Fruit fly (Drosophila melanogaster): Measurements from ENCODE around the gene CG45060.
A peak's percentile ranks its signal among the peaks of the same experiment; 100 is the strongest.

CG45060 gene

DNA sequence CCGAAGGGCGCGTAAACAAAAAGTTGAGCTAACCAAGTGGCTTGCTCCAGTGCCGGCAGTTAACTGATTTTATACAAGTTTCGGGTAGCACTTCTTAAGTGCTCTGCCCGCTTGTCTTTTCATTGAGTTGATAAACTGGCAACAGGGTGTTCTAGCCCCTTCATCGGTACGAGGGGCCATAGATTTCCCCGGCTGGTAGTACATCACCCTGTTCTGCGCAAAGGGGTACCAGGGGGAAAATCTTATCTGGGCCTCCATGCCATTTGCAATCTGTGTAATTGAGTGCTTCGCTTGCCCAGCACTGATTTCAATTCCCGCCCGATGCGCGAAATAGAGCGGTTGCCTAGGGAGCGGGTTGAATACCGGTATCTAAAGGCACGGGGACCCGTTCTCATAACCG is 3.3 kb upstream of the CG45060 start, which contains the start of gene CG45061 (continued):
- TF ChIP-seq crol (GFP tag; IDR thresholded peaks at IDR 0.05) (peak; percentile 48), CG18599 (GFP tag; optimal IDR thresholded peaks at IDR 0.05) (peak; percentile 60), Atf3 (GFP tag; optimal IDR thresholded peaks at IDR 0.05) (no peak), grn (GFP tag; optimal IDR thresholded peaks at IDR 0.05) (peak; percentile 56), CG2120 (GFP tag; optimal IDR thresholded peaks at IDR 0.05) (peak; percentile 35), sob (GFP tag; IDR thresholded peaks at IDR 0.05) (0 out of 2 replicates have a peak, but pooled peaks have one; percentile 38), CG8290 (GFP tag; optimal IDR thresholded peaks at IDR 0.05) (no peak), CG8290 (tag; optimal IDR thresholded peaks at IDR 0.05) (peak in 1 of 2 experiments; percentile 73), GATAe (GFP tag; conservative IDR thresholded peaks at IDR 0.05) (peak; percentile 85), CG34376 (GFP tag; optimal IDR thresholded peaks at IDR 0.05) (peak; percentile 13), HmgZ (tag; optimal IDR thresholded peaks at IDR 0.05) (peak; percentile 29), exex (tag; optimal IDR thresholded peaks at IDR 0.05) (peak; percentile 80)

DNA sequence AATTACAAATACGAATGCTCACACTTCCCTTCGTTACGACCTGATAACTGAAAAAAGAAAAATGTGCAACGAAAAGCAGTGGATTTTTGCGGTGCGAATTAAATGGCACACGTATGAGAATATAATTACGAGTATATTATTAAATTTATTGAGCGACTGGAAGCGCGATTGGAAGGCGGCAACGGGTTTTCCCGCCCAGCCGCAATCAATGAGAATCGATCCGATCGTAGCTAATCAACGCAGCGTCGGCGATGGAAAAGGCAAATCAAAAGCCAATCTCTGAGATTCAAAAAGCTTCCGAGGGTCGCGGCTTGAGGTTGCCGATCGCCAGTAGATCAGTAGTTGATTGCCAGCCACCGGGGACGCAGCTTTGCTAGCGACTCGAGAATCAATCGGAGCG is 3.5 kb downstream of the CG45060 start, which contains the start of gene Ser7:
TSS of gene Ser7 (plus strand) at position 352 of the 400 bp plus-strand sequence.
- TF ChIP-seq CG11456 (GFP tag; IDR thresholded peaks at IDR 0.05) (no peak), CG6683 (GFP tag; optimal IDR thresholded peaks at IDR 0.05) (no peak), ap (GFP tag; IDR thresholded peaks at IDR 0.05) (no peak), sim (GFP tag; IDR thresholded peaks at IDR 0.05) (no peak), jumu (GFP tag; optimal IDR thresholded peaks at IDR 0.05) (no peak), CG34376 (GFP tag; optimal IDR thresholded peaks at IDR 0.05) (no peak), Ets97D (GFP tag; optimal IDR thresholded peaks at IDR 0.05) (no peak), Oli (tag; optimal IDR thresholded peaks at IDR 0.05) (no peak), row (GFP tag; IDR thresholded peaks at IDR 0.05) (no peak), gcm2 (GFP tag; optimal IDR thresholded peaks at IDR 0.05) (no peak), trh (GFP tag; optimal IDR thresholded peaks at IDR 0.05) (no peak), CG8388 (GFP tag; optimal IDR thresholded peaks at IDR 0.05) (no peak), dimm (GFP tag; IDR thresholded peaks at IDR 0.05) (no peak), MTF-1 (GFP tag; optimal IDR thresholded peaks at IDR 0.05; ENCODE audit: borderline replicate concordance) (no peak), CG12155 (GFP tag; optimal IDR thresholded peaks at IDR 0.05) (no peak), CG14965 (GFP tag; optimal IDR thresholded peaks at IDR 0.05; ENCODE audit: borderline replicate concordance) (no peak), cwo (GFP tag; optimal IDR thresholded peaks at IDR 0.05) (no peak), wdn (GFP tag; IDR thresholded peaks at IDR 0.05) (no peak), bcd (GFP tag; optimal IDR thresholded peaks at IDR 0.05) (no peak), repo (GFP tag; optimal IDR thresholded peaks at IDR 0.05) (no peak)

DNA sequence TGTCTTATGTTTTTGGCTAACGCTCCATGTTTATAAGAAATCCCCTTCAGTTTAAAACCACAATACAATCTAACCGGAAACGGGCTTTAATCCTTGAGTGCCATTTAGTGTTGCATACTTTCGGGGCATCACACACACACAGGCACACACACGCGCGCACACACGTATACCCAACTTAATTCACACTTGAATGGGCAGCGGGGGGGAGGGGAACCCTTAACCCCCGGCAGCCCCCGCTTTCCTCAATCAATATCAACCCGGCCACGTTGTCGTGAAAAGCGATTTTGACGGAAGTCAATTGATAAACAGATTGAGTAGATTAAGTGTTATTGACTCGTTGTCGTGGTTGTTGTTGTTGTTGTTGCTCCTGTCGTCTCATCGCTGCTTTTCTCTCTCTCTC is 20.8 kb downstream of the CG45060 start:
- TF ChIP-seq Hr39 (optimal IDR thresholded peaks at IDR 0.05) (peak; percentile 74), Sry-δ (GFP tag; optimal IDR thresholded peaks at IDR 0.05) (no peak), Hmr (GFP tag; optimal IDR thresholded peaks at IDR 0.05) (no peak), Camta (GFP tag; optimal IDR thresholded peaks at IDR 0.05) (no peak), cwo (GFP tag; optimal IDR thresholded peaks at IDR 0.05) (no peak)

DNA sequence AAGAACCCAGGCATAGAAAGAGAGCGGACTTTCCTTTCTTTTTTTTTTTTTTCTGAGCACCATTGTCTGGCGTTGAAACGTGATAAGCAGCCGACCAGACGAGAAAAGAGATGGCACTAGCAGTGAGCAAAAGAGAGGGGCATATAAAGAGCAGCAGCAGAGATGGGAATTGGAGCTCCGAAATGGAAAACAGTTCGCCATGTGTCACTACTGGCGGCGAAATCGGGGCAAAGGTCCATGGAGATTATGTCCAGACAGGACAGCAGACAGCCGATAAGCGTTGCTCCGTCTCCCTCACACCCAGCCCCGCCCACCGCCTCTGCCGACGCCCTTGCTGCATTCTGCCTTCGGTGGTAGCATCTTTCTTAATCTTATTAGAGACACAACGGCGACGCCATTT is 35.3 kb downstream of the CG45060 start:
- peak; percentile 8 for TF ChIP-seq CG1832 (GFP tag; optimal IDR thresholded peaks at IDR 0.05)
- no peak for TF ChIP-seq Oli (tag; optimal IDR thresholded peaks at IDR 0.05)

DNA sequence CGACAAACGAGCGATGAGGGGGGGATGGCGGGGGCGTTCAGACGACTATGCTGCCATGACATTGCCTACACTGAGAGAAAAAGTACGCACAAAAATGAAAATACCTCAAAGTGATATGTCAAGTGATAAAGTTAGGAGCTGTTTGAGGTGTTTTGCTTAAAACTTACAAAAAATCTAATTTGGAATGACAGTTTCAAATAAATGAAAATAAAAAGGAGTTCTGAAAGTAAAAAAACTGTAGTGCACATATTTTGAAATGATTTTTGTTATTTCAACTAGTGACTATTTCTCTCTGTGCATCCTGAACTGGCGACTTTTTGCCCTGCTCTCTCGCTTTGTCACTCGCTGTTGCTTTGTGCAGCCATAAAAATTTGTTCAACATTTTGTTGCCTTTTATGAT is 38.5 kb downstream of the CG45060 start:
- TF ChIP-seq CG10147 (GFP tag; optimal IDR thresholded peaks at IDR 0.05): no peak
- no peak for TF ChIP-seq cato (GFP tag; optimal IDR thresholded peaks at IDR 0.05; ENCODE audit: borderline replicate concordance)
- peak; percentile 9; the same call in 1 of the 2 replicates for TF ChIP-seq sob (GFP tag; IDR thresholded peaks at IDR 0.05)
- TF ChIP-seq CG7839 (tag; optimal IDR thresholded peaks at IDR 0.05): no peak
- no peak for TF ChIP-seq tap (tag; optimal IDR thresholded peaks at IDR 0.05)
- peak; percentile 44 for TF ChIP-seq Sox102F (GFP tag; optimal IDR thresholded peaks at IDR 0.05)
- no peak for TF ChIP-seq CG42726 (GFP tag; IDR thresholded peaks at IDR 0.05; ENCODE audit: partially characterized antibody)
- TF ChIP-seq fd96Cb (tag; optimal IDR thresholded peaks at IDR 0.05): peak; percentile 11
- TF ChIP-seq CG17359 (tag; optimal IDR thresholded peaks at IDR 0.05): no peak
- no peak for TF ChIP-seq ems (GFP tag; optimal IDR thresholded peaks at IDR 0.05)
- no peak for TF ChIP-seq CG6683 (GFP tag; optimal IDR thresholded peaks at IDR 0.05)
- TF ChIP-seq CG9727 (GFP tag; optimal IDR thresholded peaks at IDR 0.05): peak; percentile 6

Data from whole organism, embryonic.